Worm (Caenorhabditis elegans): ENCODE data around the gene pges-2.
A peak's percentile ranks its signal among the peaks of the same experiment; 100 is the strongest.

DNA sequence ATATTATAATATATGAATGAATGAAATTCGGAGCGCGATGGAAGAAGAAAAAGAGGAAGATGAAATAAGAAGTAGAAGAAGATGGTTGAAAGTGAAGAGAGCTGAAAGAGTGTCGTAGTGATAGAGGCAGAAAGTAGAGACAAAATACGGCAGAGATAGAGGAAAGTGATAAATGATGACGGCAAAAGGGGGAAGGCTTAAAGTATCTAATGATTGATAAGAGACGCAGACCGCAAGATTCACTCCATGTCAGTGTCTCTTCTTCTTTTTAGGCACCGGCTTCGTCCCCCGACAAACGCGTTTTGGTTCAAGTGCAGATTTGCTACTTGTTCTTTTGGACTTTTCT lies 25.3 kb downstream of the pges-2 start:
- TF ChIP-seq hlh-4 (tag; optimal IDR thresholded peaks at IDR 0.05) = no peak
- TF ChIP-seq aly-2 (tag; optimal IDR thresholded peaks at IDR 0.05) = no peak
- peak; percentile 25 to 61 for TF ChIP-seq lsy-2 (tag; optimal IDR thresholded peaks at IDR 0.05)
- peak; percentile 71 for TF ChIP-seq rnt-1 (tag; optimal IDR thresholded peaks at IDR 0.05)
- no peak for TF ChIP-seq unc-62 (GFP tag; optimal IDR thresholded peaks at IDR 0.05)
- no peak for TF ChIP-seq pqm-1 (tag; optimal IDR thresholded peaks at IDR 0.05)
- peak; percentile 91 for TF ChIP-seq elt-2 (tag; optimal IDR thresholded peaks at IDR 0.05)
- TF ChIP-seq nhr-11 (tag; optimal IDR thresholded peaks at IDR 0.05) = peak; percentile 41
- TF ChIP-seq ceh-90 (tag; optimal IDR thresholded peaks at IDR 0.05) = no peak
- peak; percentile 63 for TF ChIP-seq fos-1 (tag; optimal IDR thresholded peaks at IDR 0.05)
- TF ChIP-seq lin-39 (tag; optimal IDR thresholded peaks at IDR 0.05) = peak; percentile 67
